Worm (Caenorhabditis elegans) whole organism, L4 larva: ENCODE data around the gene H11E01.3.

Experiments used
- D1046.2 ChIP-seq: fragments of 200-800 bp; sonication (Bioruptor generic); IDR thresholded peaks from 2 replicates; pipeline ENCODE4 v1.3.6; 2022; ENCODE audit warnings: missing genetic modification characterization, missing compliant biosample characterization
- R02D3.7 ChIP-seq: fragments of 150-350 bp; sonication (generic microtip); optimal IDR thresholded peaks from 3 replicates; lab custom pipeline; 2014; ENCODE audit warnings: missing biosample characterization, missing genetic modification characterization
- Y48G9A.11 ChIP-seq: fragments of 200-800 bp; sonication (Bioruptor generic); IDR thresholded peaks from 2 replicates; pipeline ENCODE4 v1.3.6; 2022; ENCODE audit warnings: missing genetic modification reagents, missing genetic modification characterization, missing compliant biosample characterization
- aha-1 ChIP-seq: fragments of 150-350 bp; peaks from one replicate; lab custom pipeline; 2014; ENCODE audit warnings: missing biosample characterization, missing genetic modification characterization
- aly-2 ChIP-seq: sonication (generic microtip); optimal IDR thresholded peaks from 2 replicates; lab custom pipeline; 2018; ENCODE audit warnings: missing biosample characterization, missing genetic modification characterization
- ceh-20 ChIP-seq: fragments of 200-800 bp; sonication (Bioruptor generic); IDR thresholded peaks from 2 replicates; pipeline ENCODE4 v1.3.6; 2022; ENCODE audit warnings: missing genetic modification reagents, missing genetic modification characterization, missing compliant biosample characterization
- ceh-32 ChIP-seq: sonication (generic microtip); optimal IDR thresholded peaks from 2 replicates; lab custom pipeline; 2016; ENCODE audit warnings: mild to moderate bottlenecking, missing genetic modification characterization, missing compliant biosample characterization; ENCODE audit not compliant: poor library complexity
- ceh-82 ChIP-seq: sonication (generic microtip); optimal IDR thresholded peaks from 2 replicates; lab custom pipeline; 2017; ENCODE audit warnings: missing biosample characterization, missing genetic modification characterization
- ctbp-1 ChIP-seq: fragments of 200-800 bp; sonication (Bioruptor generic); IDR thresholded peaks from 2 replicates; pipeline ENCODE4 v1.3.6; 2022; ENCODE audit warnings: missing genetic modification reagents, missing genetic modification characterization, missing compliant biosample characterization
- daf-12 ChIP-seq: fragments of 150-350 bp; optimal IDR thresholded peaks from 2 replicates; lab custom pipeline; 2014; ENCODE audit warnings: missing biosample characterization, missing genetic modification reagents, missing genetic modification characterization
- daf-16 ChIP-seq, 3 experiments: sonication (generic microtip); optimal IDR thresholded peaks; 2 replicates each; lab custom pipeline; 2016 to 2017; ENCODE audit warnings: missing genetic modification characterization in 3 of 3, missing genetic modification reagents in 3 of 3, mild to moderate bottlenecking in 2 of 3, missing compliant biosample characterization in 2 of 3, missing biosample characterization in 1 of 3, moderate library complexity in 1 of 3
- dmd-8 ChIP-seq: fragments of 200-800 bp; sonication (Bioruptor generic); IDR thresholded peaks from 2 replicates; pipeline ENCODE4 v1.3.6; 2022; ENCODE audit warnings: missing genetic modification characterization, missing compliant biosample characterization
- duxl-1 ChIP-seq: sonication (generic microtip); optimal IDR thresholded peaks from 2 replicates; lab custom pipeline; 2016; ENCODE audit warnings: mild to moderate bottlenecking, missing genetic modification characterization, moderate library complexity, missing compliant biosample characterization; ENCODE audit not compliant: poor library complexity
- egl-27 ChIP-seq: sonication (generic microtip); optimal IDR thresholded peaks from 3 replicates; lab custom pipeline; 2017; ENCODE audit warnings: missing biosample characterization, missing genetic modification reagents, missing genetic modification characterization
- hlh-30 ChIP-seq: sonication (generic microtip); optimal IDR thresholded peaks from 2 replicates; lab custom pipeline; 2017; ENCODE audit warnings: antibody characterized with exemption, mild to moderate bottlenecking, missing genetic modification characterization, missing compliant biosample characterization; ENCODE audit not compliant: insufficient read depth
- jun-1 ChIP-seq: fragments of 150-350 bp; optimal IDR thresholded peaks from 2 replicates; lab custom pipeline; 2014; ENCODE audit warnings: missing biosample characterization, missing genetic modification reagents, missing genetic modification characterization
- lim-7 ChIP-seq: fragments of 200-800 bp; sonication (Bioruptor generic); IDR thresholded peaks from 2 replicates; pipeline ENCODE4 v1.3.6; 2022; ENCODE audit warnings: missing genetic modification characterization, missing compliant biosample characterization
- lin-13 ChIP-seq: fragments of 150-350 bp; optimal IDR thresholded peaks from 2 replicates; lab custom pipeline; 2014; ENCODE audit warnings: missing biosample characterization, missing genetic modification reagents, missing genetic modification characterization
- lin-38 ChIP-seq: fragments of 200-800 bp; sonication (Bioruptor generic); IDR thresholded peaks from 2 replicates; pipeline ENCODE4 v1.3.6; 2022; ENCODE audit warnings: missing genetic modification reagents, missing genetic modification characterization, missing compliant biosample characterization
- lin-39 ChIP-seq: fragments of 150-350 bp; optimal IDR thresholded peaks from 2 replicates; lab custom pipeline; 2014; ENCODE audit warnings: missing biosample characterization, missing genetic modification reagents, missing genetic modification characterization
- mdl-1 ChIP-seq, 2 experiments: fragments of 150-350 bp in 1 of 2; sonication (generic microtip) in 1 of 2; optimal IDR thresholded peaks; 2 replicates each; lab custom pipeline; 2014 to 2017; ENCODE audit warnings: missing biosample characterization in 2 of 2, missing genetic modification characterization in 2 of 2
- mep-1 ChIP-seq: fragments of 150-350 bp; sonication (generic microtip); optimal IDR thresholded peaks from 3 replicates; lab custom pipeline; 2014; ENCODE audit warnings: missing biosample characterization, missing genetic modification characterization
- mes-2 ChIP-seq: sonication (generic microtip); optimal IDR thresholded peaks from 2 replicates; lab custom pipeline; 2016; ENCODE audit warnings: missing genotype, mild to moderate bottlenecking, missing genetic modification characterization, missing compliant biosample characterization; ENCODE audit not compliant: poor library complexity, severe bottlenecking
- nhr-102 ChIP-seq: sonication (generic microtip); optimal IDR thresholded peaks from 2 replicates; lab custom pipeline; 2016; ENCODE audit warnings: mild to moderate bottlenecking, missing genetic modification characterization, moderate library complexity, missing compliant biosample characterization
- nhr-11 ChIP-seq: fragments of 150-350 bp; optimal IDR thresholded peaks from 2 replicates; lab custom pipeline; 2014; ENCODE audit warnings: missing biosample characterization, missing genetic modification characterization
- nhr-48 ChIP-seq: sonication (generic microtip); optimal IDR thresholded peaks from 2 replicates; lab custom pipeline; 2016; ENCODE audit warnings: mild to moderate bottlenecking, missing genetic modification characterization, missing compliant biosample characterization
- nhr-6 ChIP-seq: fragments of 150-350 bp; optimal IDR thresholded peaks from 2 replicates; lab custom pipeline; 2014; ENCODE audit warnings: missing biosample characterization, missing genetic modification characterization
- nhr-77 ChIP-seq: fragments of 150-350 bp; optimal IDR thresholded peaks from 2 replicates; lab custom pipeline; 2014; ENCODE audit warnings: missing biosample characterization, missing genetic modification characterization
- pha-4 ChIP-seq, 2 experiments: fragments of 150-350 bp in 1 of 2; fragments of 200-800 bp in 1 of 2; sonication (Bioruptor generic) in 1 of 2; IDR thresholded peaks in 1 of 2; optimal IDR thresholded peaks in 1 of 2; 2 replicates each; pipeline versions ENCODE4 v1.3.6 to Lab custom; 2014 to 2022; ENCODE audit warnings: missing genetic modification characterization in 2 of 2, missing genetic modification reagents in 2 of 2, missing biosample characterization in 1 of 2, missing compliant biosample characterization in 1 of 2
- rbr-2 ChIP-seq: sonication (generic microtip); optimal IDR thresholded peaks from 2 replicates; lab custom pipeline; 2016; ENCODE audit warnings: missing genotype, missing genetic modification characterization, missing compliant biosample characterization
- set-16 ChIP-seq: fragments of 200-800 bp; sonication (Bioruptor generic); IDR thresholded peaks from 2 replicates; pipeline ENCODE4 v1.3.6; 2022; ENCODE audit warnings: missing genetic modification reagents, missing genetic modification characterization, missing compliant biosample characterization
- skn-1 ChIP-seq: fragments of 150-350 bp; optimal IDR thresholded peaks from 2 replicates; lab custom pipeline; 2014; ENCODE audit warnings: missing biosample characterization, missing genetic modification characterization
- snpc-1.2 ChIP-seq: fragments of 200-800 bp; sonication (Bioruptor generic); IDR thresholded peaks from 2 replicates; pipeline ENCODE4 v1.3.6; 2022; ENCODE audit warnings: missing genetic modification reagents, missing genetic modification characterization, missing compliant biosample characterization
- snpc-4 ChIP-seq: fragments of 150-350 bp; optimal IDR thresholded peaks from 2 replicates; lab custom pipeline; 2014; ENCODE audit warnings: missing biosample characterization, missing genetic modification characterization
- spr-1 ChIP-seq: sonication (generic microtip); optimal IDR thresholded peaks from 2 replicates; lab custom pipeline; 2016; ENCODE audit warnings: mild to moderate bottlenecking, missing genetic modification characterization, missing compliant biosample characterization
- tra-1 ChIP-seq: fragments of 200-800 bp; sonication (Bioruptor generic); IDR thresholded peaks from 2 replicates; pipeline ENCODE4 v1.3.6; 2022; ENCODE audit warnings: missing genetic modification reagents, missing genetic modification characterization, missing compliant biosample characterization
- unc-130 ChIP-seq: sonication (generic microtip); optimal IDR thresholded peaks from 2 replicates; lab custom pipeline; 2016; ENCODE audit warnings: missing genetic modification reagents, missing genetic modification characterization, missing compliant biosample characterization
- vab-7 ChIP-seq: fragments of 200-800 bp; sonication (Bioruptor generic); IDR thresholded peaks from 2 replicates; pipeline ENCODE4 v1.3.6; 2022; ENCODE audit warnings: missing genetic modification reagents, missing genetic modification characterization, missing compliant biosample characterization
- zip-2 ChIP-seq: fragments of 150-350 bp; optimal IDR thresholded peaks from 2 replicates; lab custom pipeline; 2014; ENCODE audit warnings: missing biosample characterization, missing genetic modification characterization

The H11E01.3 gene

DNA sequence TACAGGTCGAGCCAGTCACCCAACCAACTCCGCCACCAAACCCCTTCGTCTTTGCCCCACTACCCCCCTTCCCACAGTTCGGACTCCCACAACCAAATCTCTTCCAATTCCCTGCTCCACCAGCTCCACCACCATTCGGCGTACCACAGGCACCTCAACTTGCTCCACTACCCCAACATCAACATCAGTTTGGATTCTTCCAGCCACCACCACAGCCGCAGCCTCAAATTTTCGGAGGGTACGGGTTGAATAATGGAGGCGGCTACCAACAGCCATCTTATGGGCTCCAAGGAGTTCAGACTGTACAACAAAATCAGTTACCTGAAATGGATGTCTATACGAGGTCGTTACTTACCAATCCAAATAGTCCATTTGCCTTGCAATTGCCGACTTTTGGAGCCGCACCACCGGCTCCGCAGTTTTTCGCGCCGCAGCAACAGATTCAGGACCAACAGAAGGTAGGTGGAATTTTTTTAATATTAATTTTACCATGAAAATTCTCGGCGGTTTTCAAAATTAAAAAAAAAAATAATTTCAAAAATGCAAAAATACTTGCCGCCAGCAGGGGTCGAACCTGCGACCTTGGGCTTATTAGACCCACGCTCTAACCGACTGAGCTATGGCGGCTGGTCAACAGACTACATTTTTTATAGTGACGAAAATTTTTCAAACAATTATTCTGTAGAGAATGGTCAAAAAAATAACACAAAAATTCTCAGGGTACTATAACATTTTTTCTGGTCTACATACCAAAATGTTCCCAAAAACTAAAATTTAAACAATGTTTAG, 15.4 kb upstream of the H11E01.3 start:
- TF ChIP-seq nhr-11 (tag; lab: Kevin White, UChicago) (no peak), R02D3.7 (tag; lab: Kevin White, UChicago) (no peak), tra-1 (GFP tag; lab: Robert Waterston, UW) (no peak), mdl-1 (tag; optimal IDR thresholded peaks at IDR 0.05; lab: Kevin White, UChicago) (no peak), lim-7 (0 out of 2 replicates have a peak, but pooled peaks have one; percentile 51), nhr-48 (tag; lab: Kevin White, UChicago) (no peak), ceh-20 (GFP tag; lab: Robert Waterston, UW) (no peak), nhr-102 (tag; lab: Kevin White, UChicago) (no peak), set-16 (GFP tag; lab: Robert Waterston, UW) (peak; percentile 47; the same call in 1 of the 2 replicates), lin-38 (GFP tag; lab: Robert Waterston, UW) (peak; percentile 14; the same call in 1 of the 2 replicates), ceh-32 (tag; lab: Kevin White, UChicago) (no peak), rbr-2 (tag; lab: Kevin White, UChicago) (no peak), spr-1 (no peak), Y48G9A.11 (GFP tag; lab: Robert Waterston, UW) (0 out of 2 replicates have a peak, but pooled peaks have one; percentile 15), aha-1 (tag; lab: Kevin White, UChicago) (peak; percentile 86)
- TF ChIP-seq, all 104 proteins: peak for 5

DNA sequence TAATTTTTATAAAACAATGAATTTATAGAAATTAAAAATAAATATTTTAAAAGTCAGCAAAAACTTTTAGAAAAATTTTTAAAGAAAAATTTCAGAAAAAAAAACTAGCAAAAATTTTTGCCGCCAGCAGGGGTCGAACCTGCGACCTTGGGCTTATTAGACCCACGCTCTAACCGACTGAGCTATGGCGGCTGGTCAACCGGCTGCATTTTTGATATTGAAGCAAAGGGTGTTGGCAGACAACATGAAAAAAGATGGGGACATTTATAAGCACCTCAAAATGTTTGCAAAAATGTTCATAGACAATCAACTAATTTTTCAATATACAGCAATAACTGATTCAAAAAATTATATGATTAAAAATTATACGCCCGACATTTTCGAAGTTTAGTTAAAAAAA, 14.7 kb upstream of the H11E01.3 start:
- TF ChIP-seq mep-1 (tag; lab: Kevin White, UChicago) = no peak
- TF ChIP-seq lin-13 = no peak
- TF ChIP-seq aly-2 (tag; lab: Kevin White, UChicago) = no peak
- no peak for TF ChIP-seq nhr-77 (tag; lab: Kevin White, UChicago)
- no peak for TF ChIP-seq zip-2 (tag; lab: Kevin White, UChicago)
- no peak for TF ChIP-seq lin-39 (tag; lab: Kevin White, UChicago)
- peak; percentile 33; the same call in 1 of the 2 replicates for TF ChIP-seq snpc-1.2
- no peak for TF ChIP-seq unc-130
- TF ChIP-seq daf-16 (GFP tag; optimal IDR thresholded peaks at IDR 0.05; lab: Kevin White, UChicago) = no peak
- TF ChIP-seq daf-16 (tag; optimal IDR thresholded peaks at IDR 0.05; lab: Kevin White, UChicago) = peak; percentile 27
- no peak for TF ChIP-seq nhr-6 (tag; lab: Kevin White, UChicago)
- no peak for TF ChIP-seq rbr-2 (tag; lab: Kevin White, UChicago)
- no peak for TF ChIP-seq dmd-8 (GFP tag; lab: Robert Waterston, UW)
- no peak; the same call in 1 of the 2 replicates for TF ChIP-seq vab-7
- no peak for TF ChIP-seq daf-12 (tag; lab: Kevin White, UChicago)
- no peak for TF ChIP-seq snpc-4 (tag; lab: Kevin White, UChicago)
- TF ChIP-seq lin-38 (GFP tag; lab: Robert Waterston, UW) = peak; percentile 17; the same call in 1 of the 2 replicates
- TF ChIP-seq tra-1 (GFP tag; lab: Robert Waterston, UW) = no peak
- TF ChIP-seq skn-1 = no peak
- TF ChIP-seq D1046.2 (GFP tag; lab: Robert Waterston, UW) = no peak
- TF ChIP-seq hlh-30 (tag; lab: Kevin White, UChicago) = peak; percentile 15
- TF ChIP-seq ceh-82 = no peak
- no peak for TF ChIP-seq jun-1 (tag; lab: Kevin White, UChicago)
- TF ChIP-seq duxl-1 = peak; percentile 7
- TF ChIP-seq spr-1 = no peak
- TF ChIP-seq pha-4 (GFP tag; IDR thresholded peaks at IDR 0.05; lab: Robert Waterston, UW) = peak; percentile 42; the same call in 1 of the 2 replicates
- no peak for TF ChIP-seq pha-4 (tag; optimal IDR thresholded peaks at IDR 0.05; lab: Kevin White, UChicago)
- no peak for TF ChIP-seq egl-27 (tag; lab: Kevin White, UChicago)
- TF ChIP-seq mes-2 (tag; lab: Kevin White, UChicago) = peak; percentile 44
- no peak for TF ChIP-seq ctbp-1 (GFP tag; lab: Robert Waterston, UW)
- TF ChIP-seq, all 104 proteins: peak for 7
